Fruit fly (Drosophila melanogaster): ENCODE data around the gene CG5516.

The CG5516 gene

DNA sequence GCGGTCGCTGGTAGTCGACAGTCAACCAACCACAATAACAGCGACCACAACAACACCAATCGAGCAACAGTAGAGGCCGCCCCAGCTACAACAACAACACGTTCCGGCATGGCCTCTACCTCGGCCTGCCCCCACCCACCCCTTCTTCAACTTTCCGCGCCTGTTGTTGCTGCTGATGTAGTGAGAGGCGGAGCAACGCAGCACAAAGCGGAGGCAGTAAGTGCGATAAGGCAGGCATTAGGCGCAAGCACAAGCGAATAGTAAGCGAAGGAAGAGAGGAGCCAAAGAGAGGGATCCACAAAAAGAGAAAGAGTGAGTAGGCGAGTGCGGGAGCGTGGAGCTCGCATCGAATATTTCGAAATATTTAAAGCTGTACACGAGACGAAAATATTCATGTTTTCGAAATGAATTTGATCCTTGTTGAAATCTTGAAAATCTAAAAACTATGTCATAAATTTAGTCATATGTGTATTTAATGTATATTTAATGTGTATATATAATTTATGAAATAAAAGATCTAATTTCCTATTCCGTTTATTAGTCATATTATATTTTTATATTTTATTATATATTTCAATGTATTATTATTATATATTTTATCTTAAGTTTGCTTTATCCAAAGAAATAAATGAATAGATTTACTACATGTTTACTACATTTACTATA, 29.6 kb downstream of the CG5516 start (continued):
- TF ChIP-seq Eip75B (GFP tag; optimal IDR thresholded peaks at IDR 0.05) (no peak), Ets21C (GFP tag; optimal IDR thresholded peaks at IDR 0.05) (no peak), eg (GFP tag; IDR thresholded peaks at IDR 0.05) (peak; percentile 71), CG6163 (GFP tag; IDR thresholded peaks at IDR 0.05) (peak; percentile 66; the same call in 2 of the 3 replicates), CG3032 (tag; optimal IDR thresholded peaks at IDR 0.05) (peak; percentile 3), CG4318 (GFP tag; optimal IDR thresholded peaks at IDR 0.05) (no peak), fd59A (GFP tag; optimal IDR thresholded peaks at IDR 0.05) (no peak), CG34406 (GFP tag; optimal IDR thresholded peaks at IDR 0.05) (peak; percentile 6), cyc (GFP tag; optimal IDR thresholded peaks at IDR 0.05) (no peak), dsx (GFP tag; optimal IDR thresholded peaks at IDR 0.05; ENCODE audit: poor library complexity, severe bottlenecking) (peak; percentile 29), CG11902 (GFP tag; optimal IDR thresholded peaks at IDR 0.05) (no peak), salr (GFP tag; optimal IDR thresholded peaks at IDR 0.05) (no peak), fd85E (GFP tag; optimal IDR thresholded peaks at IDR 0.05) (no peak), Sox102F (GFP tag; optimal IDR thresholded peaks at IDR 0.05) (no peak), CG11762 (GFP tag; optimal IDR thresholded peaks at IDR 0.05; ENCODE audit: insufficient read depth) (no peak), Hr39 (GFP tag; optimal IDR thresholded peaks at IDR 0.05) (no peak), fkh (GFP tag; optimal IDR thresholded peaks at IDR 0.05) (peak; percentile 50), net (GFP tag; optimal IDR thresholded peaks at IDR 0.05) (no peak), CG9139 (GFP tag; optimal IDR thresholded peaks at IDR 0.05) (no peak), achi (GFP tag; optimal IDR thresholded peaks at IDR 0.05) (no peak), Met (GFP tag; optimal IDR thresholded peaks at IDR 0.05) (no peak), CG15336 (GFP tag; IDR thresholded peaks at IDR 0.05) (peak; percentile 60), spab (GFP tag; optimal IDR thresholded peaks at IDR 0.05) (no peak), Smox (GFP tag; optimal IDR thresholded peaks at IDR 0.05) (no peak), CG1621 (tag; optimal IDR thresholded peaks at IDR 0.05) (peak; percentile 6), Sox14 (GFP tag; optimal IDR thresholded peaks at IDR 0.05) (peak; percentile 36)

DNA sequence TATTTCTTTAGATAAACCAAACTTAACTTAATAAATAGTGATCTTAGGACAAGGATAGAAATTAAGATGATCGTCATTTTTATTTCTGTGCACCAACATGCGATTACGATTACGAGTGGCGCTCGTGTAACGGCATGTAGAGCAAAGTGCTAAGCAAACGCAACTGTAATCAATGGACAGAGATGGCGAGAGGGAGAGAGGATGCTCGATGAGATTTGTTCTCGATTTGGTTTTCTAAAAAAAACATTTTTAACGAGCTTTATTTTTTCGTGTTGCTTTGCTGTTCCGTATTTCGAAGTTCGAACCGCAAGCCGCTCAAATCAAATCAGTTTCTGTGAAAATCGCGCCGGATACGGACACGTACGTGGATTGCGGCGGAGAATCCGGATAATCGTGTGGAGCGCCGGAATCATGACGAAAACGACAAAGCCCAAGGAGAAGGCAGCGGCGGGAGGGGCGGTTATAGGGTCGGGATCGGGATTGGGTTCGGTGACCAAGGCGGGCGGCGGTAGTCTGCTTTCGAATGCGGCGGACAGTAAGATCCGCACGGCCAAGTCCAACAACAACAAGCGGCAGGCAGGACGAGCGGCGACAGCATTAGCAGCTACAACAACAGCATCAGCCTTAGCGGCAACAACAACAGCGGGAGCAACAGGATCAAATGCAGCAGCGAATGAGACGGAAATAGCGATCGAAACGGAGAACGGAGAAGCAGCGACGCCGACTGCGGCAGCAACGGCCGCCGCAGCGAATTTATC, 30.3 kb downstream of the CG5516 start:
- TF ChIP-seq CG6276 (GFP tag; optimal IDR thresholded peaks at IDR 0.05), result peak; percentile 18
- TF ChIP-seq CG6792 (GFP tag; optimal IDR thresholded peaks at IDR 0.05), result no peak
- TF ChIP-seq CG6808 (GFP tag; optimal IDR thresholded peaks at IDR 0.05), result no peak
- TF ChIP-seq CG6163 (GFP tag; IDR thresholded peaks at IDR 0.05), result 0 out of 3 replicates have a peak, but pooled peaks have one; percentile 8
- TF ChIP-seq eg (GFP tag; IDR thresholded peaks at IDR 0.05), result peak; percentile 45; the same call in 2 of the 3 replicates
- peak; percentile 95 for TF ChIP-seq svp (GFP tag)
- TF ChIP-seq CG32006 (GFP tag; optimal IDR thresholded peaks at IDR 0.05), result peak; percentile 17
- 0 out of 2 replicates have a peak, but pooled peaks have one; percentile 13 for TF ChIP-seq Gug (GFP tag; IDR thresholded peaks at IDR 0.05)

DNA sequence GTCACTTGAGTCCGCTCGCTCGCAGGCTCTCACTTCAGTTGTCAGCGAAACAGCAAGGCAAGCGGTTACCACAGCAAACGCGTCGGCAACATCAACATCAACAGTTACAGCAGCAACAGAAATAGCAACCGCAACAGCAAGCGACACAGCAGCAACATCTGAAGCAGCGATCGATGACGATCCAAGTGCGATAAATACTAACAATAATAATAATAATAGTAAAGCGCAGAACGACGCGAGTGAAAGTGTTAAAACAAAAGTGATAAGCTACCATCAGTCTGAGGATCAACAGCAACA, 30.8 kb downstream of the CG5516 start:
- TF ChIP-seq CG8319 (GFP tag; optimal IDR thresholded peaks at IDR 0.05) (no peak), esn (GFP tag; optimal IDR thresholded peaks at IDR 0.05) (no peak), Sox102F (GFP tag; optimal IDR thresholded peaks at IDR 0.05) (no peak), spab (GFP tag; optimal IDR thresholded peaks at IDR 0.05) (no peak), Eip78C (GFP tag) (peak; percentile 15), acj6 (GFP tag; optimal IDR thresholded peaks at IDR 0.05) (no peak), CG3919 (GFP tag; optimal IDR thresholded peaks at IDR 0.05) (peak; percentile 2), Hr4 (GFP tag; optimal IDR thresholded peaks at IDR 0.05) (no peak), Lpt (GFP tag; optimal IDR thresholded peaks at IDR 0.05) (no peak), CG32006 (GFP tag; optimal IDR thresholded peaks at IDR 0.05) (no peak), eg (GFP tag; IDR thresholded peaks at IDR 0.05) (no peak)

Measured in whole organism, prepupa.